Fruit fly (Drosophila melanogaster): Measurements from ENCODE around the gene mRRF1.

mRRF1 gene

DNA sequence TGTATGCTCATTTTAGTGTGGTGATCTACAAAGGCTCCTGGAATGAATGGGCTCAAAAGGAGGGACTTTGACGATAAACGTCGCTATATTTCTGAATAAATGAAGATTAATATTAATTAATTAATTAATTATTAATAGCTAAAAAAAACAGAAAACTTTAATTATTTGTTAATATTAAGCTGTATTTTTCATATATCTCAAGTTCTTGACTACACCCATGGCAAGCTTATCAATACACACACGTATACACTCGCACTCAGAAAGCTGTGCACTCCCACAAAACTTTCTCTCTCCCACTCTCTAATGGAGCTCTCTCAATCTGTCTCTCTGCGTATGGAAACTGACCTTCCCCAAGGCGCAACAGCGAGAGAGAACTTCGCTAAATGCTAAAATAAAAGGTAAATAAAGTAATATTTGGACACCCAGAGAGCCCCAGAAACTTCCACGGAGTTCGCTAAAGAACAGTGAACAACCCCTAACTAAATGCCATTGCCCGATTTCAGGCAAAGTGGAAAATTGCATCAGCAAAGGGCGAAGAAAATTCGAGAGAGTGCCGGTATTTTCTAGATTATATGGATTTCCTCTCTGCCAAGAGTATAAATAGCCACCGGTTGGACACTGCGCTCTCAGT lies 9.3 kb downstream of the mRRF1 start:
- TF ChIP-seq achi (GFP tag; optimal IDR thresholded peaks at IDR 0.05) (peak; percentile 83), CG6792 (GFP tag; optimal IDR thresholded peaks at IDR 0.05) (peak; percentile 71), Eip93F (GFP tag; optimal IDR thresholded peaks at IDR 0.05) (peak; percentile 25), CG3919 (GFP tag; optimal IDR thresholded peaks at IDR 0.05) (peak; percentile 86), CG11902 (GFP tag; optimal IDR thresholded peaks at IDR 0.05) (peak; percentile 39), svp (GFP tag) (peak; percentile 82), CG8319 (GFP tag; optimal IDR thresholded peaks at IDR 0.05) (peak; percentile 46), CG11294 (GFP tag; IDR thresholded peaks at IDR 0.05) (peak; percentile 73), ss (GFP tag; optimal IDR thresholded peaks at IDR 0.05) (no peak), CG1621 (tag; optimal IDR thresholded peaks at IDR 0.05) (peak; percentile 31), CG7368 (GFP tag; optimal IDR thresholded peaks at IDR 0.05) (peak; percentile 65), dac (GFP tag; optimal IDR thresholded peaks at IDR 0.05) (peak; percentile 49), CG6163 (GFP tag; IDR thresholded peaks at IDR 0.05) (peak; percentile 85), Hr38 (GFP tag; optimal IDR thresholded peaks at IDR 0.05) (no peak), CG10631 (GFP tag; optimal IDR thresholded peaks at IDR 0.05) (peak; percentile 83), CG8119 (GFP tag; IDR thresholded peaks at IDR 0.05) (peak; percentile 91), OdsH (GFP tag; optimal IDR thresholded peaks at IDR 0.05) (peak; percentile 78), cyc (GFP tag; optimal IDR thresholded peaks at IDR 0.05) (peak; percentile 68), CG10669 (GFP tag; optimal IDR thresholded peaks at IDR 0.05) (peak; percentile 69), Sox14 (GFP tag; optimal IDR thresholded peaks at IDR 0.05) (peak; percentile 69), Lpt (GFP tag; optimal IDR thresholded peaks at IDR 0.05) (peak; percentile 62), acj6 (GFP tag; optimal IDR thresholded peaks at IDR 0.05) (peak; percentile 83), esn (GFP tag; optimal IDR thresholded peaks at IDR 0.05) (peak; percentile 83), Gug (GFP tag; IDR thresholded peaks at IDR 0.05) (peak; percentile 78), CG34406 (GFP tag; optimal IDR thresholded peaks at IDR 0.05) (peak; percentile 79), Sox102F (GFP tag; optimal IDR thresholded peaks at IDR 0.05) (peak; percentile 65), CG31627 (GFP tag; optimal IDR thresholded peaks at IDR 0.05) (peak; percentile 43), CG4318 (GFP tag; optimal IDR thresholded peaks at IDR 0.05) (peak; percentile 73), CG6276 (GFP tag; optimal IDR thresholded peaks at IDR 0.05) (peak; percentile 83), Eip78C (GFP tag) (peak; percentile 94), CG9139 (GFP tag; optimal IDR thresholded peaks at IDR 0.05) (peak; percentile 53), salr (GFP tag; optimal IDR thresholded peaks at IDR 0.05) (peak; percentile 8 to 56), lz (GFP tag; optimal IDR thresholded peaks at IDR 0.05) (peak; percentile 69), CG15336 (GFP tag; IDR thresholded peaks at IDR 0.05) (peak; percentile 90), Hr4 (GFP tag; optimal IDR thresholded peaks at IDR 0.05) (peak; percentile 84), spab (GFP tag; optimal IDR thresholded peaks at IDR 0.05) (peak; percentile 46), fd59A (GFP tag; optimal IDR thresholded peaks at IDR 0.05) (peak; percentile 50), Eip75B (GFP tag; optimal IDR thresholded peaks at IDR 0.05) (peak; percentile 73), fkh (GFP tag; optimal IDR thresholded peaks at IDR 0.05) (peak; percentile 20), eg (GFP tag; IDR thresholded peaks at IDR 0.05) (peak; percentile 86), CG8632 (GFP tag; optimal IDR thresholded peaks at IDR 0.05) (peak; percentile 77), fd85E (GFP tag; optimal IDR thresholded peaks at IDR 0.05) (peak; percentile 0), vri (GFP tag; optimal IDR thresholded peaks at IDR 0.05) (peak; percentile 54), dsx (GFP tag; optimal IDR thresholded peaks at IDR 0.05; ENCODE audit: poor library complexity, severe bottlenecking) (no peak), Ets96B (tag; optimal IDR thresholded peaks at IDR 0.05) (peak; percentile 69), Sox15 (GFP tag; optimal IDR thresholded peaks at IDR 0.05) (peak; percentile 7), Ets21C (GFP tag; optimal IDR thresholded peaks at IDR 0.05) (peak; percentile 4), CG11762 (GFP tag; optimal IDR thresholded peaks at IDR 0.05; ENCODE audit: insufficient read depth) (peak; percentile 68), topi (GFP tag; optimal IDR thresholded peaks at IDR 0.05) (peak; percentile 81), CG6854 (GFP tag; optimal IDR thresholded peaks at IDR 0.05) (peak; percentile 18), CG16779 (tag; optimal IDR thresholded peaks at IDR 0.05) (peak; percentile 72)
